Fruit fly (Drosophila melanogaster) S2 (cell line): ENCODE results near the gene lobo.

Experiments used
- CG8478 ChIP-seq: fragments of >200 bp; optimal IDR thresholded peaks from 2 replicates; lab custom pipeline; 2018
- CTCF ChIP-seq, 2 experiments: fragments of >200 bp; optimal IDR thresholded peaks; 2 replicates each; lab custom pipeline; 2018

- no peak for TF ChIP-seq CTCF (optimal IDR thresholded peaks at IDR 0.05; lab: Kevin White, UChicago)
- no peak for TF ChIP-seq CG8478 (lab: Kevin White, UChicago)
These were observed 11.9 kb upstream of the lobo start for dm6 chr3R:25205413-25205977.
